Worm (Caenorhabditis elegans): ENCODE results near the gene Y53G8AR.6.

Gene Y53G8AR.6

DNA sequence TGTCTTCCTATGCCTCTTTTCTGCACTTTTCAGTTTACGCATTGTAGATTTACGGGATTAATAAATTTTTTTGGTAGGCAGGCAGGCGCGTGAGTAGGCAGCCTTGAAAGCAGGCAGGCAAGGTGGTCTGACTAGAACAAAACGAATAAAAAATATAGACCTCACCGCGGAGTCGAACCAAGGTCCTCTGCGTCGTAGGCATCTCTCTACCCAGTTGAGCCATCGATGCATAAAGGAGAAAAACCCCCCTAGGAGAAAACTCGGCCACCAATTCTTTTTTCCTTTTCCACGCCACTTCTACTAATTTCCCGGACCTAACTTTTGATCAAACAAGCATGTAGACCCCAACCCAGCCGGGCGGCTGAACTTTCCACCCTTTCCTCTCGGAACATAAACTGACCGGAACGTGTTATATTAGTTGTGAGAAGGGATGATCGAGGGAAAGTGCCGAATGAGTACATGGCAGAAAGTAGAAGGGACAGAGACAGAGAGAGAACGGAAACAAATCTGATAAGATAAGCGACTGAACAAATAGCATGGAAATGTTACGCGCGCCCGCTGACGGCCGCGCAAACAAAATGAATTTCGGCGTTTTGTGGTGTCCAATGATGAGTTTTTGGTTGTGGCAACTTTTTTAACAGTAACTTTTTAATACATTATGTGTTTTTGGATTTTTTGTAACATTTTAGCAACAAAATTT lies 44.9 kb downstream of the Y53G8AR.6 start:
- TF ChIP-seq tbx-11 (GFP tag; IDR thresholded peaks at IDR 0.05), result no peak
- no peak for TF ChIP-seq aly-1 (tag; optimal IDR thresholded peaks at IDR 0.05)
- no peak for TF ChIP-seq tra-4 (tag; optimal IDR thresholded peaks at IDR 0.05)

DNA sequence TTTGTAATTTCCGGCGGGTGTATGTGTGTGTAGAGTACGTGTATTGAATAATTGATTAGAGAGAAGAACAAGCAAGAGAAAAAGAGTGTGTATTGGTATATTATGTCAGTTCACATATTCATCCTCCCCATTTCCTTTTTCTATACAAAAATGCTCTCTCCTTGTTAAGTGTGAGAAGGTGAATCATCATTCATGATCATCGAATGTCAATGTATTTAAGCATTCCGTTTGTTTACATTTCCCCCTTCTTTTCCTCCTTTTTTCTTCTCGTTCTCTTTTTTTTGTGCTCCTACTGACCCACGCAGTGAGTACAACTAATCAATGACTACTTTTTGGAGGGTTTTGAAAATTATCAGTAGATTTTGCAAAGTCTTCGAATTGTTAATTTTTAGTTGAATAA lies 48.9 kb downstream of the Y53G8AR.6 start:
- TF ChIP-seq aly-1 (tag; optimal IDR thresholded peaks at IDR 0.05), result no peak

DNA sequence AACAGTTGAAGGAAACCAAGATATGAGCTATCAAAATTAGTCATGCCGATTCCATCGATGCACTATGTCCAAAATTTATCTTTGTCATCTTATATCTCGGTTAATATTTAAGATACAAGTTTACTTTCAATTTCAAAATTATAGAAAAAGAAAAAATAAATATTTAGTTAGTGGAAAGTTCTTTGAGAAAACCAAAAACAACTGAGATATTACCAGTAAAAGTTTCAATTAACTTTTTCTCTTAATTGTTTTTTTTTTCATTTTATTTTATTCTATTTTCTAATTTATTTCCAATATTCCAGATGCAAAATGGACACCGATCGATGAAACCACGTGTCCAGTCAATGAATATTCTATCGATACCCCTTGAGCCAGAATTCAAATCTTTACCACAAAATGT lies 50.0 kb downstream of the Y53G8AR.6 start, which contains the start of gene gei-1:
Gene gei-1 (plus strand): TSS at position 301 of the 400 bp plus-strand sequence.
- TF ChIP-seq F13C5.2 (tag; optimal IDR thresholded peaks at IDR 0.05) (no peak), hnd-1 (tag; optimal IDR thresholded peaks at IDR 0.05) (no peak), ama-1 (optimal IDR thresholded peaks at IDR 0.05) (no peak), tbx-11 (GFP tag; IDR thresholded peaks at IDR 0.05) (no peak), ceh-13 (GFP tag; optimal IDR thresholded peaks at IDR 0.05) (no peak)

DNA sequence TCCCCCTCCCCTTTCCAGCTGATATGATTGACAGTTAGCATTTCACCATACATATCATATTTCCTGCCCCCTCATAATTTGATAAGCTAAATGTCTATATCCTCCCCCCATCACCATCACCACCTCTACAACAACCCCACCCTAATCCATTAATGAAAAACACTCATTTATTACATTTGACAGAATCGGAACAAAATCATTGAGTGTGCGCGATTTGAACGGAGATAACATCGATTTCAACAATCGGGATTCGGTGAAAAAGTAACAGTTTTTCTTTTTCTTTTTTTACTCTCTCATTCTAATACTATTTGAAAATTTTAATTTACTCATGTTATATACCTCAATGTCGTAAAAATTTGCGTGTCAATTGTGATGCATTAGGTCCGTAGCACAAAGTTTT lies 51.3 kb downstream of the Y53G8AR.6 start:
- TF ChIP-seq scrt-1 (GFP tag; IDR thresholded peaks at IDR 0.05), result no peak
- no peak for TF ChIP-seq F13C5.2 (tag; optimal IDR thresholded peaks at IDR 0.05)
- no peak for TF ChIP-seq hnd-1 (tag; optimal IDR thresholded peaks at IDR 0.05)
- no peak for TF ChIP-seq flt-1 (GFP tag; IDR thresholded peaks at IDR 0.05)
- no peak for TF ChIP-seq hmg-4 (GFP tag; optimal IDR thresholded peaks at IDR 0.05)
- TF ChIP-seq aly-1 (tag; optimal IDR thresholded peaks at IDR 0.05), result no peak
- TF ChIP-seq ets-7 (tag; optimal IDR thresholded peaks at IDR 0.05), result no peak
- no peak for TF ChIP-seq ceh-36 (tag; optimal IDR thresholded peaks at IDR 0.05)
- no peak for TF ChIP-seq ama-1 (optimal IDR thresholded peaks at IDR 0.05)
- TF ChIP-seq hmbx-1 (tag; optimal IDR thresholded peaks at IDR 0.05), result no peak
- no peak for TF ChIP-seq pes-1 (GFP tag; IDR thresholded peaks at IDR 0.05)

DNA sequence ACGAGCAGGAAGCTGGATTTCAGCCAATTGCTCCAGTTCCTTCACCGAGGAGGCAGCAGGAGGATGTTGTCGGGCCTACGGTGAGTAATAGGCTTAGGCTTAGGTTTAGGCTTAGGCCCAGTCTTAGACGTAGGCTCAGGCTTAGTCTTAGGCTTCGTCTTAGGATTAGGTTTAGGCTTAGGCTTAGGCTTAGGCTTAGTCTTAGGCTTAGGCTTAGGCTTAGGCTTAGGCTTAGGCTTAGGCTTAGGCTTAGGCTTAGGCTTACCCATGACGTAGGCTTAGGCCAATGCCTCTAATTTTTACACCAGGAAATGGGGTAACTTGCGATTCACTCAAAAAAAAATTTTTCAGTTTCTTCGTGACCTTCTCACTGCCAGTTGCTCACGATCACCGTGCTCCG lies 52.1 kb downstream of the Y53G8AR.6 start:
- TF ChIP-seq B0310.2 (tag; optimal IDR thresholded peaks at IDR 0.05) (no peak), flt-1 (GFP tag; IDR thresholded peaks at IDR 0.05) (no peak), F13C5.2 (tag; optimal IDR thresholded peaks at IDR 0.05) (no peak), ceh-36 (tag; optimal IDR thresholded peaks at IDR 0.05) (peak; percentile 69)
